Worm (Caenorhabditis elegans) whole organism, late embryonic: ENCODE results near the gene C39E6.2.

Experiments
- C08G9.2 ChIP-seq: sonication (generic microtip); optimal IDR thresholded peaks from 2 replicates; lab custom pipeline; 2016; ENCODE audit warnings: mild to moderate bottlenecking, missing genetic modification characterization, moderate library complexity, missing compliant biosample characterization
- T23F11.4 ChIP-seq: fragments of 200-800 bp; sonication (Bioruptor generic); optimal IDR thresholded peaks from 2 replicates; lab custom pipeline; 2018; ENCODE audit warnings: mild to moderate bottlenecking, missing genetic modification characterization, missing compliant biosample characterization
- ama-1 ChIP-seq: fragments of 150-350 bp; optimal IDR thresholded peaks from 2 replicates; lab custom pipeline; 2014
- ceh-14 ChIP-seq: sonication (generic microtip); optimal IDR thresholded peaks from 2 replicates; lab custom pipeline; 2016; ENCODE audit warnings: missing genotype, missing genetic modification characterization, missing compliant biosample characterization
- ets-4 ChIP-seq: sonication (generic microtip); optimal IDR thresholded peaks from 2 replicates; lab custom pipeline; 2016; ENCODE audit warnings: missing genetic modification characterization, missing compliant biosample characterization
- rnt-1 ChIP-seq: sonication (generic microtip); optimal IDR thresholded peaks from 2 replicates; lab custom pipeline; 2016; ENCODE audit warnings: missing genetic modification characterization, missing compliant biosample characterization

DNA sequence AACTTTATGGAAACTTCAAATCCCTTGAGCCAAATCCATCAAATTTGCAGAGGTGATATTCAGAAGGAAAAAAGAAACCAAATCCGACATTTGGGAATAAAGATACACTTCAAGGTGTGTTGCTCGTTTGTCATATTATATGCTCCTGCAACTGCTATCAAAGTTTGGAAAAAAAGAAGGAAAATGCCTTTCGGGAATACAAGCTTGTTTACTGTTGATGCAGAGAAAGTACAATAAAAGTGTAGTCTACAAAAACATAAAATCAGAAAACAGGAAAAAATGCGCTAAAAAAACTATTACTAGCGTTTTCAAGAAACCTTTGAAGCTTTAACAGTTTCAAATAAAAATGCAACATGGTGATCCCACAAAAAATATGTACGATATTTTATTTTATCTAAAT, 35.7 kb upstream of the C39E6.2 start:
- TF ChIP-seq ceh-14 (tag; lab: Kevin White, UChicago) (no peak), rnt-1 (tag; lab: Kevin White, UChicago) (no peak), C08G9.2 (no peak), ets-4 (tag; lab: Kevin White, UChicago) (no peak), T23F11.4 (GFP tag; lab: Kevin White, UChicago) (no peak), ama-1 (lab: Kevin White, UChicago) (no peak)
